Worm (Caenorhabditis elegans) whole organism, young adult: Measurements from ENCODE around the gene F54H5.3.
A peak's percentile ranks its signal among the peaks of the same experiment; 100 is the strongest.
"Not testable (repeated sequence)": the region's sequence is repeated elsewhere in the genome, so short reads cannot be mapped to it uniquely, and the experiment has no call there.

ENCODE experiments used
- B0261.1 ChIP-seq: sonication (generic microtip); optimal IDR thresholded peaks from 2 replicates; lab custom pipeline; 2016; ENCODE audit warnings: mild to moderate bottlenecking, missing genetic modification characterization, moderate library complexity, missing compliant biosample characterization
- B0336.3 ChIP-seq: fragments of 200-800 bp; sonication (Bioruptor generic); IDR thresholded peaks from 2 replicates; pipeline ENCODE4 v1.3.6; 2022; ENCODE audit warnings: missing genetic modification characterization, missing compliant biosample characterization
- D2030.7 ChIP-seq: fragments of 200-800 bp; sonication (Bioruptor generic); IDR thresholded peaks from 2 replicates; pipeline ENCODE4 v1.3.6; 2022; ENCODE audit warnings: missing genetic modification reagents, missing genetic modification characterization, missing compliant biosample characterization
- F49E8.2 ChIP-seq: sonication (generic microtip); optimal IDR thresholded peaks from 3 replicates; lab custom pipeline; 2017; ENCODE audit warnings: missing genetic modification characterization, mild to moderate bottlenecking, missing compliant biosample characterization, antibody characterized with exemption, moderate library complexity; ENCODE audit not compliant: insufficient read depth
- F57A8.1 ChIP-seq: fragments of 200-800 bp; sonication (Bioruptor generic); optimal IDR thresholded peaks from 2 replicates; lab custom pipeline; 2018; ENCODE audit warnings: mild to moderate bottlenecking, missing genetic modification characterization, moderate library complexity, missing compliant biosample characterization
- Y56A3A.18 ChIP-seq: fragments of 200-800 bp; sonication (Bioruptor generic); IDR thresholded peaks from 2 replicates; pipeline ENCODE4 v1.3.6; 2022; ENCODE audit warnings: missing genetic modification reagents, missing genetic modification characterization, missing compliant biosample characterization
- attf-3 ChIP-seq: fragments of 200-800 bp; sonication (Bioruptor generic); conservative IDR thresholded peaks from 2 replicates; pipeline ENCODE4 v1.3.6; 2022; ENCODE audit warnings: missing genetic modification reagents, missing genetic modification characterization, missing compliant biosample characterization
- cebp-2 ChIP-seq: fragments of 200-800 bp; sonication (Bioruptor generic); IDR thresholded peaks from 2 replicates; pipeline ENCODE4 v1.3.6; 2022; ENCODE audit warnings: missing genetic modification characterization, missing compliant biosample characterization
- ceh-40 ChIP-seq: fragments of 200-800 bp; sonication (Bioruptor generic); IDR thresholded peaks from 2 replicates; pipeline ENCODE4 v1.3.6; 2022; ENCODE audit warnings: missing genetic modification characterization, missing compliant biosample characterization
- ceh-79 ChIP-seq: sonication (generic microtip); optimal IDR thresholded peaks from 2 replicates; lab custom pipeline; 2017; ENCODE audit warnings: mild to moderate bottlenecking, missing genetic modification characterization, missing compliant biosample characterization
- dox-1 ChIP-seq: fragments of 200-800 bp; sonication (Bioruptor generic); IDR thresholded peaks from 2 replicates; pipeline ENCODE4 v1.3.6; 2022; ENCODE audit warnings: missing genetic modification reagents, missing genetic modification characterization, missing compliant biosample characterization
- ets-4 ChIP-seq: fragments of 200-800 bp; sonication (Bioruptor generic); optimal IDR thresholded peaks from 2 replicates; lab custom pipeline; 2018; ENCODE audit warnings: mild to moderate bottlenecking, missing genetic modification characterization, missing compliant biosample characterization
- hlh-26 ChIP-seq: fragments of 200-800 bp; sonication (Bioruptor generic); conservative IDR thresholded peaks from 2 replicates; pipeline ENCODE4 v1.3.6; 2022; ENCODE audit warnings: missing genetic modification reagents, missing genetic modification characterization, missing compliant biosample characterization
- hmg-1.2 ChIP-seq: fragments of 200-800 bp; sonication (Bioruptor generic); IDR thresholded peaks from 2 replicates; pipeline ENCODE4 v1.3.6; 2022; ENCODE audit warnings: missing genetic modification reagents, missing genetic modification characterization, missing compliant biosample characterization
- hmg-20 ChIP-seq: fragments of 200-800 bp; sonication (Bioruptor generic); IDR thresholded peaks from 2 replicates; pipeline ENCODE4 v1.3.6; 2022; ENCODE audit warnings: missing genetic modification reagents, missing genetic modification characterization, missing compliant biosample characterization
- hrde-1 ChIP-seq: sonication (generic microtip); optimal IDR thresholded peaks from 2 replicates; lab custom pipeline; 2016; ENCODE audit warnings: missing genetic modification characterization, mild to moderate bottlenecking, missing compliant biosample characterization, moderate library complexity, missing genotype, missing genetic modification reagents, borderline replicate concordance
- hsf-1 ChIP-seq: fragments of 200-800 bp; sonication (Bioruptor generic); IDR thresholded peaks from 2 replicates; pipeline ENCODE4 v1.3.6; 2022; ENCODE audit warnings: missing genetic modification reagents, missing genetic modification characterization, missing compliant biosample characterization
- lin-35 ChIP-seq, 3 experiments: fragments of 150-350 bp in 2 of 3; sonication (generic microtip) in 1 of 3; optimal IDR thresholded peaks; 2 replicates each; lab custom pipeline; 2014 to 2018; ENCODE audit warnings: missing biosample characterization in 3 of 3, missing genetic modification characterization in 3 of 3, missing genetic modification reagents in 3 of 3
- lir-1 ChIP-seq: fragments of 200-800 bp; sonication (Bioruptor generic); conservative IDR thresholded peaks from 2 replicates; pipeline ENCODE4 v1.3.6; 2022; ENCODE audit warnings: missing genetic modification reagents, missing genetic modification characterization, missing compliant biosample characterization
- lsl-1 ChIP-seq: fragments of 200-800 bp; sonication (Bioruptor generic); optimal IDR thresholded peaks from 2 replicates; lab custom pipeline; 2018; ENCODE audit warnings: mild to moderate bottlenecking, missing genetic modification characterization, moderate library complexity, missing compliant biosample characterization
- lsy-27 ChIP-seq: sonication (generic microtip); optimal IDR thresholded peaks from 2 replicates; lab custom pipeline; 2017; ENCODE audit warnings: missing genetic modification characterization, mild to moderate bottlenecking, missing compliant biosample characterization, antibody characterized with exemption, missing genotype, borderline replicate concordance; ENCODE audit not compliant: insufficient read depth
- mes-4 ChIP-seq: sonication (generic microtip); optimal IDR thresholded peaks from 2 replicates; lab custom pipeline; 2016; ENCODE audit warnings: missing genotype, missing genetic modification characterization, missing compliant biosample characterization
- mxl-1 ChIP-seq: sonication (generic microtip); optimal IDR thresholded peaks from 2 replicates; lab custom pipeline; 2016; ENCODE audit warnings: missing genetic modification characterization, missing compliant biosample characterization
- nfyb-1 ChIP-seq: fragments of 200-800 bp; sonication (Bioruptor generic); IDR thresholded peaks from 2 replicates; pipeline ENCODE4 v1.3.6; 2022; ENCODE audit warnings: missing genetic modification reagents, missing genetic modification characterization, missing compliant biosample characterization
- nhr-179 ChIP-seq: sonication (generic microtip); optimal IDR thresholded peaks from 2 replicates; lab custom pipeline; 2016; ENCODE audit warnings: mild to moderate bottlenecking, missing genetic modification characterization, missing compliant biosample characterization
- nhr-80 ChIP-seq: sonication (generic microtip); optimal IDR thresholded peaks from 2 replicates; lab custom pipeline; 2016; ENCODE audit warnings: missing genetic modification characterization, missing compliant biosample characterization
- nhr-90 ChIP-seq: sonication (generic microtip); optimal IDR thresholded peaks from 2 replicates; lab custom pipeline; 2016; ENCODE audit warnings: missing genotype, mild to moderate bottlenecking, missing genetic modification characterization, missing compliant biosample characterization
- rcor-1 ChIP-seq: fragments of 200-800 bp; sonication (Bioruptor generic); IDR thresholded peaks from 2 replicates; pipeline ENCODE4 v1.3.6; 2022; ENCODE audit warnings: missing genetic modification reagents, missing genetic modification characterization, missing compliant biosample characterization
- snpc-1.3 ChIP-seq: sonication (generic microtip); optimal IDR thresholded peaks from 2 replicates; lab custom pipeline; 2017; ENCODE audit warnings: missing genetic modification characterization, mild to moderate bottlenecking, missing compliant biosample characterization, antibody characterized with exemption, moderate library complexity, missing genotype, missing genetic modification reagents; ENCODE audit not compliant: insufficient read depth
- tbp1 ChIP-seq: fragments of 200-800 bp; sonication (Bioruptor generic); optimal IDR thresholded peaks from 2 replicates; lab custom pipeline; 2018; ENCODE audit warnings: mild to moderate bottlenecking, missing genetic modification characterization, missing compliant biosample characterization
- tlf-1 ChIP-seq: fragments of 200-800 bp; sonication (Bioruptor generic); optimal IDR thresholded peaks from 2 replicates; lab custom pipeline; 2018; ENCODE audit warnings: mild to moderate bottlenecking, missing genetic modification characterization, missing compliant biosample characterization
- unc-62 ChIP-seq: fragments of 150-350 bp; optimal IDR thresholded peaks from 2 replicates; lab custom pipeline; 2014; ENCODE audit warnings: missing biosample characterization, missing genetic modification reagents, missing genetic modification characterization
- zim-3 ChIP-seq: sonication (generic microtip); optimal IDR thresholded peaks from 2 replicates; lab custom pipeline; 2017; ENCODE audit warnings: mild to moderate bottlenecking, missing genetic modification characterization, moderate library complexity, missing compliant biosample characterization
- ztf-22 ChIP-seq: fragments of 200-800 bp; sonication (Bioruptor generic); optimal IDR thresholded peaks from 2 replicates; lab custom pipeline; 2018; ENCODE audit warnings: mild to moderate bottlenecking, missing genetic modification characterization, moderate library complexity, missing compliant biosample characterization
- ztf-26 ChIP-seq: sonication (generic microtip); optimal IDR thresholded peaks from 2 replicates; lab custom pipeline; 2017; ENCODE audit warnings: missing genetic modification characterization, missing compliant biosample characterization
- ztf-6 ChIP-seq: fragments of 200-800 bp; sonication (Bioruptor generic); IDR thresholded peaks from 2 replicates; pipeline ENCODE4 v1.3.6; 2022; ENCODE audit warnings: missing genetic modification reagents, missing genetic modification characterization, missing compliant biosample characterization

F54H5.3 gene

DNA sequence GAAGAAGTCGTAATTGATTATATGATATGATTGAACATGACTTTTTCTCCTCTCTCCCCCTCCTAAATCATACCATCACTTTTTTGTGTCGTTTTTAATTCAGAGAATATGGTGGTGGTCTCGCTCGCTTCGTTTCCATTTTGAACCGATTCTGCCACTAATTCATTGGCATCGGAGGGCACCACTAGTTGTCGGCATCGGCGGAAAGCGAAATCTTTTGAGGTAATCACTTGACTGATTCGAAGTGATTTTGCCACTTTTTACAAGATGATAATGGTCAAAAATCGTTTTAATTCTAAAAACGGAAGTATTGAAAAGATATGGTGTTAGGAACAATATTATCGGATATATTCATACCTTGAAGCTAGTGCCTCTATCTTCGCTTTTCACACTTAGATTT, 5.2 kb upstream of the F54H5.3 start, which contains the start of gene klf-3:
Gene klf-3 (plus strand): TSS at position 109 of the 400 bp plus-strand sequence.
- TF ChIP-seq mxl-1 (tag; lab: Kevin White, UChicago) = no peak
- TF ChIP-seq lsl-1 (GFP tag; lab: Kevin White, UChicago) = no peak
- TF ChIP-seq dox-1 = no peak
- no peak for TF ChIP-seq nhr-90 (tag; lab: Kevin White, UChicago)
- TF ChIP-seq attf-3 (GFP tag; lab: Robert Waterston, UW) = no peak
- TF ChIP-seq zim-3 (tag; lab: Kevin White, UChicago) = no peak
- TF ChIP-seq ets-4 (GFP tag; lab: Kevin White, UChicago) = no peak
- TF ChIP-seq lsy-27 = no peak
- no peak for TF ChIP-seq B0336.3 (GFP tag; lab: Robert Waterston, UW)
- no peak for TF ChIP-seq cebp-2 (GFP tag; lab: Robert Waterston, UW)
- TF ChIP-seq hmg-20 = no peak
- TF ChIP-seq F57A8.1 (GFP tag; lab: Kevin White, UChicago) = no peak
- no peak for TF ChIP-seq ceh-40
- TF ChIP-seq mes-4 (tag; lab: Kevin White, UChicago) = no peak

ce11 chrII:6619007-6619406, 3.0 kb upstream of the F54H5.3 start:
- TF ChIP-seq ztf-26 (no peak), nfyb-1 (GFP tag; lab: Robert Waterston, UW) (no peak), tbp1 (GFP tag; lab: Kevin White, UChicago) (no peak), D2030.7 (GFP tag; lab: Robert Waterston, UW) (no peak), hmg-1.2 (GFP tag; lab: Robert Waterston, UW) (peak; percentile 60; the same call in 1 of the 2 replicates), snpc-1.3 (tag; lab: Kevin White, UChicago) (no peak)

ce11 chrII:6625302-6625701, 3.3 kb downstream of the F54H5.3 start, which contains the start of gene F54H5.14:
TSS of gene F54H5.14 (minus strand) at chrII:6625402.
- TF ChIP-seq Y56A3A.18 (no peak), nhr-80 (tag; lab: Kevin White, UChicago) (peak; percentile 0)

- not testable (repeated sequence) for TF ChIP-seq mes-4 (tag; lab: Kevin White, UChicago); nhr-179; hmg-20
Measured at ce11 chrII:6627182-6627581, 5.2 kb downstream of the F54H5.3 start, which contains the start of the genes F54H5.5 and F54H5.2. TSS of gene F54H5.5 (minus strand) at chrII:6627282. TSS of gene F54H5.2 (plus strand) at chrII:6627484.

DNA sequence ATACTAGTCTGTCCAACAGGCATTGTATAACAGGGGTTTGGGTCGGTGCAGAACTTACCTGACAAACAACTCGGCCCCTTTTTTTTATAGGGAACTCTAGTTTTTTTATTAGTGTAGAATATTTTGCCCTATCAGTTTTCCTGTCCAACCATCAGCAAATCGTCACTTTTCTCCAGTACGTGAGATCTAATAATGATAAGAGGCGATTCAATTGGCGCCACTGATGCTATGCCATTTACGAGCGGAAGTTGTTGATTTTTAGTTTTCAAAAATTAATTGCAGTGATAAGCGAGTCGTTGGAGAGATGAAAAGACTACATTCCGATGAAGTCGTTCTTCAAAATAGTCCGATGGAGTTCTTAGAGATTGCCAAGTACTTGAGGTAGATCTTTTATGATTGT, 6.4 kb downstream of the F54H5.3 start:
- TF ChIP-seq rcor-1 (GFP tag; lab: Robert Waterston, UW) (no peak), nhr-80 (tag; lab: Kevin White, UChicago) (peak; percentile 28)

DNA sequence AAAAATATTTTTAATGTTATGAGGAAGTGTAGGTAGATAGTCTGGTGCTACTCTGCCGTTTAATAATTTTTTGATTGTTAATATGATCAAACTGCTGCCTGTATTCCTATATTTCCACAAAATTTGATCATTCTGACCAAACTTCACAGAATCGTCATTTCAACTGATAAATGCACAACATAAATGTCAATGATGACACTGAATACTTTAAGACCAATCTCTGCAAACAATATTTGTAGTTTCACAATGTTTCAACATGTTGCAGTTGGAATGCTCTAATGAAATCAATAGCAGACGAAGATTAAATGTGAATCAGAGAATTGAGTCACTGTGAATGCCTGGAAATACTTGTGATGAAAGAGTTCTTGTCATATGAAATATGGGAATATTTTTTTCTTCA, 7.8 kb downstream of the F54H5.3 start:
- TF ChIP-seq Y56A3A.18 = no peak
- no peak for TF ChIP-seq lin-35 (GFP tag; optimal IDR thresholded peaks at IDR 0.05; lab: Kevin White, UChicago)
- TF ChIP-seq unc-62 (GFP tag; lab: Kevin White, UChicago) = peak; percentile 88
- TF ChIP-seq nfyb-1 (GFP tag; lab: Robert Waterston, UW) = no peak
- no peak for TF ChIP-seq ceh-79
- TF ChIP-seq B0261.1 (tag; lab: Kevin White, UChicago) = no peak
- no peak for TF ChIP-seq F49E8.2 (tag; lab: Kevin White, UChicago)
- no peak for TF ChIP-seq tlf-1 (GFP tag; lab: Kevin White, UChicago)
- TF ChIP-seq hlh-26 (GFP tag; lab: Robert Waterston, UW) = no peak
- TF ChIP-seq nhr-80 (tag; lab: Kevin White, UChicago) = peak; percentile 1
- no peak for TF ChIP-seq lir-1 (GFP tag; lab: Robert Waterston, UW)
- TF ChIP-seq hrde-1 (tag; lab: Kevin White, UChicago) = no peak
- no peak for TF ChIP-seq hsf-1 (GFP tag; lab: Robert Waterston, UW)
- no peak for TF ChIP-seq ztf-22 (GFP tag; lab: Kevin White, UChicago)
- TF ChIP-seq ztf-6 (GFP tag; lab: Robert Waterston, UW) = no peak
- no peak for TF ChIP-seq dox-1
